Worm (Caenorhabditis elegans): ENCODE data around the gene W04G3.5.

- TF ChIP-seq nhr-11 (tag; optimal IDR thresholded peaks at IDR 0.05): no peak
- TF ChIP-seq nhr-21 (tag; optimal IDR thresholded peaks at IDR 0.05): no peak
- TF ChIP-seq sem-4 (tag; optimal IDR thresholded peaks at IDR 0.05): no peak
- TF ChIP-seq ceh-82 (tag; optimal IDR thresholded peaks at IDR 0.05): no peak
- no peak for TF ChIP-seq egl-27 (tag; optimal IDR thresholded peaks at IDR 0.05)
- no peak for TF ChIP-seq snpc-4 (tag; optimal IDR thresholded peaks at IDR 0.05)
Observed at ce11 chrX:11076491-11076890, 3.0 kb downstream of the W04G3.5 start, which contains the start of gene W04G3.12.
